Fruit fly (Drosophila melanogaster) Kc167 (cell line): Measurements from ENCODE around the gene CG43394.

ENCODE experiments used
- Myc ChIP-seq: fragments of >200 bp; optimal IDR thresholded peaks from 2 replicates; lab custom pipeline; 2017; ENCODE audit warnings: missing external identifiers
- h ChIP-seq: fragments of >200 bp; optimal IDR thresholded peaks from 3 replicates; lab custom pipeline; 2018; ENCODE audit warnings: missing external identifiers
- insv ChIP-seq: fragments of >200 bp; optimal IDR thresholded peaks from 3 replicates; lab custom pipeline; 2018; ENCODE audit warnings: missing external identifiers
- psq ChIP-seq: fragments of >200 bp; optimal IDR thresholded peaks from 2 replicates; lab custom pipeline; 2017; ENCODE audit warnings: missing external identifiers
- ttk ChIP-seq: sonication (Bioruptor generic); optimal IDR thresholded peaks from 2 replicates; lab custom pipeline; 2017; ENCODE audit warnings: missing external identifiers

- TF ChIP-seq psq (lab: Kevin White, UChicago) (no peak), insv (lab: Kevin White, UChicago) (no peak), h (lab: Kevin White, UChicago) (no peak), Myc (lab: Kevin White, UChicago) (no peak), ttk (lab: Kevin White, UChicago) (no peak)
Measured at dm6 chr2L:8099050-8099449, 46.5 kb upstream of the CG43394 start.
